Worm (Caenorhabditis elegans): Measurements from ENCODE around the gene R04A9.7.

R04A9.7 gene

DNA sequence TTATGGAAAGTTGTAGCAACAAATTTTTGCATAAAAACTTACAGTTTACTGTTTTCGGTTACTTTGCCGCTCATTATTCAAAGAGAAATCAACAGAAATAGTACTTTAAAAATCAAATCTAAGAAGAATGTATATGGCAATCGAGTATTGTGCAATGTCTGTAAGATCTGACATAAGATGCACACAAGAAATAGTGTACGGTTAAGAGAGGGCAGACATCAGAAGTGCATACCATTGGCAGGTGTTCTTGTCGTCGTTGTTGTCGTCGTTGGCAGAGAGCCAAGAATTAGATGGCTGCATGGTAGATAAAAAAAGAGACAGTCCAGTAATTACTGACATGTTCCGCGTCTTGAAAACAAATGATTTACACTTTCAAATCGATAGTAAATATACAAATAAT lies at the start of gene R04A9.7:
Gene R04A9.7, minus strand, starts transcription at position 184 of the 400 bp plus-strand sequence.
- TF ChIP-seq snpc-4 (GFP tag; optimal IDR thresholded peaks at IDR 0.05) (no peak), snpc-4 (tag; optimal IDR thresholded peaks at IDR 0.05) (no peak), ccch-3 (GFP tag; optimal IDR thresholded peaks at IDR 0.05) (no peak), rec-8 (tag; optimal IDR thresholded peaks at IDR 0.05) (no peak), lin-54 (GFP tag; optimal IDR thresholded peaks at IDR 0.05) (no peak), nhr-120 (GFP tag; IDR thresholded peaks at IDR 0.05) (no peak), hlh-26 (GFP tag; conservative IDR thresholded peaks at IDR 0.05) (no peak), rpc-1 (optimal IDR thresholded peaks at IDR 0.05) (no peak), rpc-1 (tag; optimal IDR thresholded peaks at IDR 0.05) (no peak), pbrm-1 (GFP tag; IDR thresholded peaks at IDR 0.05) (no peak), B0336.3 (GFP tag; IDR thresholded peaks at IDR 0.05) (no peak), zim-3 (tag; optimal IDR thresholded peaks at IDR 0.05) (no peak), cebp-1 (GFP tag; IDR thresholded peaks at IDR 0.05) (no peak), cebp-1 (tag; optimal IDR thresholded peaks at IDR 0.05) (no peak), B0261.1 (tag; optimal IDR thresholded peaks at IDR 0.05) (no peak), dpl-1 (GFP tag; optimal IDR thresholded peaks at IDR 0.05) (no peak), ztf-25 (GFP tag; IDR thresholded peaks at IDR 0.05) (no peak)

DNA sequence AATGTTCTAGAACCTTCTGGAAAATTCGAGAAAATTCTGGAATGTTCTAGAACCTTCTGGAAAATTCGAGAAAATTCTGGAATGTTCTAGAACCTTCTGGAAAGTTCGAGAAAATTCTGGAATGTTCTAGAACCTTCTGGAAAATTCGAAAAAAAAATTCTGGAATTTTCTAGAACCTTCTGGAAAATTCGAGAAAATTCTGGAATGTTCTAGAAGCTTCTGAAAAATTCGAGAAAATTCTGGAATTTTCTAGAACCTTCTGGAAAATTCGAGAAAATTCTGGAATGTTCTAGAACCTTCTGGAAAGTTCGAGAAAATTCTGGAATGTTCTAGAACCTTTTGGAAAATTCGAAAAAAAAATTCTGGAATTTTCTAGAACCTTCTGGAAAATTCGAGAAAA lies 48.7 kb upstream of the R04A9.7 start:
- TF ChIP-seq Y79H2A.3 (GFP tag; conservative IDR thresholded peaks at IDR 0.05), result peak; percentile 41; the same call in 1 of the 2 replicates
- peak; percentile 76; the same call in 1 of the 2 replicates for TF ChIP-seq ceh-40 (GFP tag; IDR thresholded peaks at IDR 0.05)
- peak; percentile 45; the same call in 1 of the 2 replicates for TF ChIP-seq lin-26 (GFP tag; IDR thresholded peaks at IDR 0.05)
- peak; percentile 98 for TF ChIP-seq hsf-1 (GFP tag; IDR thresholded peaks at IDR 0.05)
- peak; percentile 57; the same call in 1 of the 2 replicates for TF ChIP-seq Y67H2A.10 (GFP tag; conservative IDR thresholded peaks at IDR 0.05)
- TF ChIP-seq ekl-4 (GFP tag; IDR thresholded peaks at IDR 0.05), result peak; percentile 61
- peak; percentile 43; the same call in 1 of the 2 replicates for TF ChIP-seq egrh-3 (GFP tag; IDR thresholded peaks at IDR 0.05)
- 0 out of 2 replicates have a peak, but pooled peaks have one; percentile 20 for TF ChIP-seq nfyb-1 (GFP tag; IDR thresholded peaks at IDR 0.05)
- TF ChIP-seq ceh-100 (GFP tag; IDR thresholded peaks at IDR 0.05), result peak; percentile 62
- TF ChIP-seq pbrm-1 (GFP tag; IDR thresholded peaks at IDR 0.05), result peak; percentile 44; the same call in 1 of the 2 replicates
- peak; percentile 56; the same call in 1 of the 2 replicates for TF ChIP-seq madf-6 (GFP tag; IDR thresholded peaks at IDR 0.05)
- TF ChIP-seq Y56A3A.18 (GFP tag; IDR thresholded peaks at IDR 0.05), result peak; percentile 74
- peak; percentile 94 for TF ChIP-seq dox-1 (GFP tag; IDR thresholded peaks at IDR 0.05)
- TF ChIP-seq Y53F4B.3 (GFP tag; IDR thresholded peaks at IDR 0.05), result peak; percentile 42; the same call in 1 of the 2 replicates

DNA sequence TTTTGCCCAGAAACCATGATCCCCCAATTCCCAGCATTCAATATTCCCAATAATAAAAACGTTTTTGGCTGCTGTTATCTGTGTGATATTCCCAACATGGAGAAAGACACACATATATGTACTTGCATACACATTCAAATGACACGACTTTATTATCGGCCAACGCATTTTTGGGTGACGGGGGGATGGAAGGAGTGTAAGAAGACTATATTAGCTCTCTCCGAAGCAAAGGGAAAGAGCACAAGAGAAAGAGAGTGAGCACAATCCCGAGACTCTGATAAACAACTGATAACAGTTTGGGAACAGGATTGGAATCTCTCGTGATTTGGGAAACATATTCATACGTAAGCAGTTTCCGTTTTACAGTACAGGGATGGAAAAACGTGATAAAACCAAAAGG lies 45.7 kb upstream of the R04A9.7 start:
- TF ChIP-seq tbp1 (GFP tag; optimal IDR thresholded peaks at IDR 0.05) (peak; percentile 24), madf-8 (GFP tag; conservative IDR thresholded peaks at IDR 0.05) (no peak), gei-17 (GFP tag; optimal IDR thresholded peaks at IDR 0.05) (no peak), egrh-3 (GFP tag; IDR thresholded peaks at IDR 0.05) (no peak), attf-5 (GFP tag; optimal IDR thresholded peaks at IDR 0.05) (no peak), nhr-179 (tag; optimal IDR thresholded peaks at IDR 0.05) (no peak), Y53F4B.3 (GFP tag; IDR thresholded peaks at IDR 0.05) (no peak), pha-4 (tag; optimal IDR thresholded peaks at IDR 0.05) (peak; percentile 6), pbrm-1 (GFP tag; IDR thresholded peaks at IDR 0.05) (no peak), hmg-20 (GFP tag; IDR thresholded peaks at IDR 0.05) (no peak; the same call in 1 of the 2 replicates), zfh-2 (GFP tag; conservative IDR thresholded peaks at IDR 0.05) (no peak), mxl-1 (tag; optimal IDR thresholded peaks at IDR 0.05) (no peak), ztf-22 (GFP tag; optimal IDR thresholded peaks at IDR 0.05) (peak; percentile 22), F39B2.1 (GFP tag; IDR thresholded peaks at IDR 0.05) (no peak), nhr-90 (tag; optimal IDR thresholded peaks at IDR 0.05) (peak; percentile 2), D2030.7 (GFP tag; IDR thresholded peaks at IDR 0.05) (no peak), ama-1 (optimal IDR thresholded peaks at IDR 0.05) (no peak), ama-1 (GFP tag; optimal IDR thresholded peaks at IDR 0.05) (no peak), attf-6 (GFP tag; IDR thresholded peaks at IDR 0.05) (no peak), mes-4 (tag; optimal IDR thresholded peaks at IDR 0.05) (no peak), tlf-1 (GFP tag; optimal IDR thresholded peaks at IDR 0.05) (peak; percentile 2), fkh-3 (tag; optimal IDR thresholded peaks at IDR 0.05) (no peak)
